Worm (Caenorhabditis elegans): ENCODE measurements around the gene T05E12.8.

The T05E12.8 gene

ce11 chrV:17105483-17105882 is 36.5 kb downstream of the T05E12.8 start, which contains the start of gene ZK218.7:
Gene ZK218.7, plus strand, starts transcription at chrV:17105783.
- TF ChIP-seq pqm-1 (tag; optimal IDR thresholded peaks at IDR 0.05), result no peak
- no peak for TF ChIP-seq elt-1 (tag; optimal IDR thresholded peaks at IDR 0.05)
- TF ChIP-seq R02D3.7 (tag; optimal IDR thresholded peaks at IDR 0.05), result no peak
- no peak for TF ChIP-seq ZK546.5 (tag; optimal IDR thresholded peaks at IDR 0.05)
- TF ChIP-seq fos-1 (tag; optimal IDR thresholded peaks at IDR 0.05), result no peak
- TF ChIP-seq nhr-67 (tag; optimal IDR thresholded peaks at IDR 0.05), result no peak
- TF ChIP-seq nhr-28 (tag; optimal IDR thresholded peaks at IDR 0.05), result no peak
- TF ChIP-seq unc-62 (GFP tag; optimal IDR thresholded peaks at IDR 0.05), result no peak
- no peak for TF ChIP-seq ceh-16 (tag; optimal IDR thresholded peaks at IDR 0.05)
- no peak for TF ChIP-seq ceh-28 (tag; optimal IDR thresholded peaks at IDR 0.05)
- no peak for TF ChIP-seq skn-1 (tag; optimal IDR thresholded peaks at IDR 0.05)

ce11 chrV:17108310-17108709 is 39.4 kb downstream of the T05E12.8 start, which contains the start of gene ZK218.11:
Gene ZK218.11, minus strand, starts transcription at chrV:17108410.
- TF ChIP-seq ceh-82 (tag; optimal IDR thresholded peaks at IDR 0.05) (no peak), nhr-237 (tag; optimal IDR thresholded peaks at IDR 0.05) (no peak), fkh-2 (tag; optimal IDR thresholded peaks at IDR 0.05) (no peak), egl-27 (tag; optimal IDR thresholded peaks at IDR 0.05) (no peak), nhr-12 (tag; optimal IDR thresholded peaks at IDR 0.05) (no peak), unc-62 (GFP tag; optimal IDR thresholded peaks at IDR 0.05) (no peak), pha-4 (tag; optimal IDR thresholded peaks at IDR 0.05) (no peak), ceh-16 (tag; optimal IDR thresholded peaks at IDR 0.05) (no peak), elt-2 (tag; optimal IDR thresholded peaks at IDR 0.05) (no peak), nhr-43 (tag; optimal IDR thresholded peaks at IDR 0.05; ENCODE audit: poor library complexity, severe bottlenecking) (no peak), hmg-11 (tag; optimal IDR thresholded peaks at IDR 0.05) (no peak), pqm-1 (tag; optimal IDR thresholded peaks at IDR 0.05) (no peak), mdl-1 (tag; optimal IDR thresholded peaks at IDR 0.05) (no peak), ztf-4 (tag; optimal IDR thresholded peaks at IDR 0.05) (no peak), elt-1 (tag; optimal IDR thresholded peaks at IDR 0.05) (no peak), eor-1 (tag; optimal IDR thresholded peaks at IDR 0.05) (no peak)
